Worm (Caenorhabditis elegans): ENCODE results near the gene sms-3.
A peak's percentile ranks its signal among the peaks of the same experiment; 100 is the strongest.

Gene sms-3

DNA sequence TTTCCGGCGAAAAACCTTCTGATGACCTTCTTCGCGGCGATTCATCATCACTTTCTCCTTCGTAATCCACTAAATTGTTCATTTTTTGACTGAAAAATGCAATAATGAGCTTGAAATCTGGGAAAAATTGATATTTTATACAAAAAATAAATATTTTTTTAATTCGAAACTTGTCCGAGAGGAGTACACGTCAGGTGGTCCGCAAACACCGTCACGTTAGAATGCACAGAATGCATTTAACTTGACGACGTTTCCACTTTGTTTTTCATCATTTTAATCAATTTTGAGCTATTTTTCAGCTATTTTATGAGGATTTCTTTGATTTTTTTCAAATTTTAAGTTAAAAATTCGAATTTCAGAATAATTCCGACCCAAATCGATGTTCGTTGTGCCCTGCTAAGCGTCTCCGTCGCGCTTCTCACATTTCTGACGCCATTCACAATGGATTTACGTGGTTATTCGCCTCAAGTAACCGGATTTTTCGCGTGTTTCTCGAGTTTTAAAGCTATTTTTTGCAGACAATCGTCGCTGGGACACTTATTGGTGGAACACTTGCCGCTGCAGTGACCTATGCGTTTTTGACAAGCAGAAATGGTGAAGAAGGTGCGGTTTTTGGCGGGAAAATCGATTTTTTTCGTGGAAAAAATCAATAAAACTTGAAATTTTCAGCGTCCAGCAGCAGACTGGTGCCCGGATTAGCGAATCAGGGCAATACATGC, 42.3 kb downstream of the sms-3 start, which contains the start of the genes eelo-1 and Y67D2.2:
eelo-1 (minus strand) TSS at position 89 of the 719 bp plus-strand sequence.
Y67D2.2 (plus strand) TSS at position 360 of the 719 bp plus-strand sequence.
- peak; percentile 26 for TF ChIP-seq lsy-2 (tag; optimal IDR thresholded peaks at IDR 0.05)
- no peak for TF ChIP-seq mab-5 (tag; optimal IDR thresholded peaks at IDR 0.05)
- TF ChIP-seq hlh-1 (tag; optimal IDR thresholded peaks at IDR 0.05): no peak
- no peak for TF ChIP-seq mls-2 (tag; optimal IDR thresholded peaks at IDR 0.05)
- TF ChIP-seq mep-1 (tag; optimal IDR thresholded peaks at IDR 0.05): peak; percentile 45
- no peak for TF ChIP-seq drap-1 (GFP tag; optimal IDR thresholded peaks at IDR 0.05)
- peak; percentile 61 for TF ChIP-seq ces-1 (GFP tag; optimal IDR thresholded peaks at IDR 0.05)
- peak; percentile 33 for TF ChIP-seq lin-13 (tag; optimal IDR thresholded peaks at IDR 0.05)
- TF ChIP-seq sem-2 (GFP tag; optimal IDR thresholded peaks at IDR 0.05): no peak

DNA sequence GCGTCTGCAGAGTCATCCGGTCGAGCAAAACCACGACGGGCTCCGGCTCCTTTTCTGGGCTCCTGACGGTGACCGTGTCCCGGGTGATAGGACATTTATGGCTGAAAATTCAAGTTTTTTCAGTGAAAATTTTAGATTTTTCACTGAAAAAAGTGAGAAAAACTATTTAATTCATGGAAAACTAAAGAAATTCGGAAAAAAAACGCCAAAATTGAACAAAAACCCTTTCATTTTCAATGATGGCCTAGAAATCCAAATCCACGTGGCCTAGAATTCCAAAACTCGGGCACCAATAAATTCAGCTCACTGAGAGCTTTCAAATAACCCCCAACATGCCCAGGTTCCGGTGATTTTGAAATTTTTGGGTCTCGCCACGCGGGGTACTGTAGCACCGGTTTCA, 46.6 kb downstream of the sms-3 start, which contains the start of gene ddx-35:
ddx-35 (minus strand) TSS at position 101 of the 400 bp plus-strand sequence.
- TF ChIP-seq ces-1 (GFP tag; optimal IDR thresholded peaks at IDR 0.05) (no peak), mab-5 (tag; optimal IDR thresholded peaks at IDR 0.05) (no peak), lin-32 (GFP tag; optimal IDR thresholded peaks at IDR 0.05) (no peak), tbx-8 (GFP tag; optimal IDR thresholded peaks at IDR 0.05) (no peak), nhr-237 (tag; optimal IDR thresholded peaks at IDR 0.05) (no peak), elt-3 (tag; optimal IDR thresholded peaks at IDR 0.05) (no peak), ceh-39 (tag; optimal IDR thresholded peaks at IDR 0.05) (no peak)

DNA sequence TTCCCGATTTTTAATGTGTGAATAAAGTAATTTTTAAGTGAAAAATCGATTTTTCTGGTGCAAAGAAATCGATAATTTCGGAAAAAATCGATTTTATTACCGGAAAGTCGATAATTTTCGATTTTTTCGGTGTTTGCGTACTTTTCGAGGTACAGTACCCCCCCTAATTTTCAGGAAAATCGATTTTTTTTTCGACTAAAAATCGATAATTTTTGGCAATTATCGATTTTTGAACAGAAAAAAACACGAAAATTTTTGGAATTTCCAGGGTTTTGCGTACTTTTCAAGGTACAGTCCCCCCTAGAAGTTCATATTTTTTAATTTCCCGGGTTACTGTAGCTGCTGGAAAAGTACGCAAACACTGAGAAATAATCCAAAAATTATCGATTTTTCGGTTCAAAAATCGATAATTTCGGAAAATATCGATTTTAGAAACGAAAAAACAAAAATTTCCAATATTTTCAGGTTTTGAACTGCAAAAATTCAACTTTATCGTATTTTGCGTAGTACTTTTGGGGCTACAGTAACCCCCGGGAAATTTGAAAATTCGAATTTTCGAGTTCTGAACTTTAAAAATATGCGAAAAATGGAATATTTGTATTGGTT, 57.4 kb downstream of the sms-3 start:
- TF ChIP-seq nhr-237 (tag; optimal IDR thresholded peaks at IDR 0.05) (no peak), lin-32 (GFP tag; optimal IDR thresholded peaks at IDR 0.05) (no peak), flh-1 (GFP tag; optimal IDR thresholded peaks at IDR 0.05) (no peak), blmp-1 (tag; optimal IDR thresholded peaks at IDR 0.05) (no peak), mls-2 (tag; optimal IDR thresholded peaks at IDR 0.05) (no peak), sem-2 (GFP tag; optimal IDR thresholded peaks at IDR 0.05) (no peak), nhr-2 (tag; optimal IDR thresholded peaks at IDR 0.05) (no peak), ceh-43 (GFP tag; optimal IDR thresholded peaks at IDR 0.05) (no peak), mep-1 (tag; optimal IDR thresholded peaks at IDR 0.05) (no peak), zip-8 (tag; optimal IDR thresholded peaks at IDR 0.05) (no peak), ztf-11 (tag; optimal IDR thresholded peaks at IDR 0.05) (no peak), drap-1 (GFP tag; optimal IDR thresholded peaks at IDR 0.05) (no peak), nhr-28 (tag; optimal IDR thresholded peaks at IDR 0.05) (no peak), ceh-83 (GFP tag; optimal IDR thresholded peaks at IDR 0.05) (no peak), snpc-4 (tag; optimal IDR thresholded peaks at IDR 0.05) (no peak), nhr-76 (tag; optimal IDR thresholded peaks at IDR 0.05) (no peak), mab-5 (tag; optimal IDR thresholded peaks at IDR 0.05) (no peak), lsy-2 (tag; optimal IDR thresholded peaks at IDR 0.05) (no peak)

DNA sequence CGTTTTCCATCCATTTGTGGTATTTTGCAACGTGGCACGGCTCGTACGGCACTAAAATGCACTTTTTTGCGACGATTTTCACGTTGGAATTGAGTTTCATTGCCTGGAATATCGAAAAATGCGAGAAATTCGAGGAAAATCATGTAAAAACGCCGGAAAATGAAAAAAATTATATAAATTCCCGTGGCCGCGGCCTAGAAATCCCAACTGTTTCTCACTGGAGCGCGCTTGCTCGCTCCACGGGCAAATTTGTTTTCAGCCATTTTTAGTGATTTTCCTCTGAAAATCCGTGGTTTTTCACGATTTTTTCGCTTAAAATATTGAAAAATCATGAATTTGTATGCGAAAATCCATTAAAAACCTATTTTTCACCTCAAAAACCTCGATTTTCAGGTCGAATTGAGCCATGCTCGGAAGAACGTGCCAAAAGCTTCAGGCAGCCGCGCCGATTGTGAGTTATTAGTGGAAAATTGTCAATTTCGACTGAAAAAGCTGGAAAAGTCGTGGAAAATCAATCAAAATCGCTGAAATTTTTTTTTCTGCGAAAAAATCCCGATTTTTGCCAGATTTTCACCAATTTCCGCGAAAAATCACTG, 60.7 kb downstream of the sms-3 start, which contains the start of the genes Y67D2.5 and cisd-3.2:
Y67D2.5 (minus strand) TSS at position 145 of the 596 bp plus-strand sequence.
cisd-3.2 (plus strand) TSS at position 394 of the 596 bp plus-strand sequence.
- TF ChIP-seq ces-1 (GFP tag; optimal IDR thresholded peaks at IDR 0.05) (peak; percentile 3), sptf-1 (tag; optimal IDR thresholded peaks at IDR 0.05) (no peak), nhr-237 (tag; optimal IDR thresholded peaks at IDR 0.05) (peak; percentile 16)

DNA sequence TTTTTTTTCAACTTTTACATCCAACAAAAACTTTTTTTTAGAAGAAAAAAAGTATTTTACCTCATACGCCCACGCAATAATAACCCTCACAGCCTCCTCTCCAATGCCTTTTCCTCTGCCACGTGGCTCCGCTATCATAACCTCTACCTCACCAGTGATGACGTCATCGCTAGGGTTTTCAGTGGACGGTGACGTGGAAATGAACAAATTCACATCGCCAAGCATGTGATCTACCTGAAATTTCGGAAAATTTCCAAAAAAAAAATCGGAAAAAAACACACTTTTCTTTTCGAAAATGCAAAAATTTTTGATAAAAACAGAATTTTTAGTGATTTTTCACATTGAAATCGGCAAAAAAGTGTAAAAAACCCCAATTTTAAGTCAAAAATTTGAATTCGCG, 61.6 kb downstream of the sms-3 start:
- no peak for TF ChIP-seq ztf-11 (tag; optimal IDR thresholded peaks at IDR 0.05)
- TF ChIP-seq mab-5 (tag; optimal IDR thresholded peaks at IDR 0.05): no peak
- TF ChIP-seq zip-8 (tag; optimal IDR thresholded peaks at IDR 0.05): peak; percentile 74

DNA sequence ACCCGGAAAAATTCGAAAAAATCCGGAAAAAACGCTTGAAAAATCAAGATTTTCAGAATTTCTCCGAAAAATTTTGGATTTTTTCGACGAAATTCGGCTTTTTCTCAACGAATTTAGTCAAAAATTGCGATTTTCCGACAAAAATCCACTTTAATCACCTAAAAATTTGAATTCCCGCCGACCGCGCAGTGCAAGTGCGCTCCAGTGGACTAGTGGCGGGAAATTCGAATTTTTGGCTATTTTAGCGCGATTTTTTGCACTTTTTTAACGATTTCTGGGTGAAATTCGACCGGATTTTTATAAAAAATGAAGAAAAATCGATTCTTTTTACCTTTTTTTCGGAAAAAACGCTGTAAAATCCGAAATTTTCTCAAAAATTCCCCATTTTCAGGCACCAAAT, 66.5 kb downstream of the sms-3 start:
- TF ChIP-seq blmp-1 (tag; optimal IDR thresholded peaks at IDR 0.05) (no peak), sptf-1 (tag; optimal IDR thresholded peaks at IDR 0.05) (no peak), snpc-4 (tag; optimal IDR thresholded peaks at IDR 0.05) (no peak), unc-120 (tag; optimal IDR thresholded peaks at IDR 0.05; ENCODE audit: poor library complexity, severe bottlenecking) (no peak), ztf-11 (tag; optimal IDR thresholded peaks at IDR 0.05) (no peak), ces-1 (GFP tag; optimal IDR thresholded peaks at IDR 0.05) (no peak), nhr-12 (tag; optimal IDR thresholded peaks at IDR 0.05) (no peak), mep-1 (tag; optimal IDR thresholded peaks at IDR 0.05) (no peak), nhr-28 (tag; optimal IDR thresholded peaks at IDR 0.05) (no peak), ceh-83 (GFP tag; optimal IDR thresholded peaks at IDR 0.05) (no peak), ceh-43 (GFP tag; optimal IDR thresholded peaks at IDR 0.05) (no peak)

Data from whole organism, mixed stage, embryonic.